Worm (Caenorhabditis elegans) whole organism, L3 larva: Measurements from ENCODE around the gene sre-44.
A peak's percentile ranks its signal among the peaks of the same experiment; 100 is the strongest.

Experiments used
- R02D3.7 ChIP-seq: fragments of 150-350 bp; optimal IDR thresholded peaks from 2 replicates; lab custom pipeline; 2014; ENCODE audit warnings: missing biosample characterization, missing genetic modification characterization
- ama-1 ChIP-seq: fragments of 150-350 bp; optimal IDR thresholded peaks from 2 replicates; lab custom pipeline; 2018
- ceh-16 ChIP-seq: sonication (generic microtip); optimal IDR thresholded peaks from 2 replicates; lab custom pipeline; 2017; ENCODE audit warnings: missing biosample characterization, missing genetic modification characterization
- ceh-28 ChIP-seq: fragments of 150-350 bp; optimal IDR thresholded peaks from 2 replicates; lab custom pipeline; 2014; ENCODE audit warnings: missing biosample characterization, missing genetic modification reagents, missing genetic modification characterization
- ceh-82 ChIP-seq: fragments of 150-350 bp; optimal IDR thresholded peaks from 2 replicates; lab custom pipeline; 2014; ENCODE audit warnings: missing biosample characterization, missing genetic modification characterization
- daf-12 ChIP-seq: fragments of 150-350 bp; optimal IDR thresholded peaks from 2 replicates; lab custom pipeline; 2014; ENCODE audit warnings: missing biosample characterization, missing genetic modification reagents, missing genetic modification characterization
- egl-27 ChIP-seq: sonication (generic microtip); optimal IDR thresholded peaks from 4 replicates; lab custom pipeline; 2017; ENCODE audit warnings: missing biosample characterization, missing genetic modification reagents, missing genetic modification characterization
- egl-5 ChIP-seq: fragments of 150-350 bp; optimal IDR thresholded peaks from 2 replicates; lab custom pipeline; 2017; ENCODE audit warnings: missing biosample characterization, missing genetic modification reagents, missing genetic modification characterization, inconsistent platforms
- elt-1 ChIP-seq: fragments of 150-350 bp; optimal IDR thresholded peaks from 2 replicates; lab custom pipeline; 2014; ENCODE audit warnings: missing biosample characterization, missing genetic modification characterization
- elt-2 ChIP-seq: sonication (generic microtip); optimal IDR thresholded peaks from 2 replicates; lab custom pipeline; 2016; ENCODE audit warnings: missing genetic modification reagents, mild to moderate bottlenecking, missing genetic modification characterization, missing compliant biosample characterization
- elt-3 ChIP-seq, 3 experiments: fragments of 150-350 bp in 1 of 3; sonication (generic microtip) in 2 of 3; optimal IDR thresholded peaks; 2 replicates in 2 of 3; 4 replicates in 1 of 3; lab custom pipeline; 2014 to 2017; ENCODE audit warnings: missing biosample characterization in 3 of 3, missing genetic modification characterization in 3 of 3
- eor-1 ChIP-seq, 2 experiments: fragments of 150-350 bp; optimal IDR thresholded peaks; 2 replicates each; lab custom pipeline; 2014 to 2018; ENCODE audit warnings: missing biosample characterization in 2 of 2, missing genetic modification characterization in 2 of 2
- fkh-10 ChIP-seq: sonication (generic microtip); optimal IDR thresholded peaks from 2 replicates; lab custom pipeline; 2017; ENCODE audit warnings: missing biosample characterization, missing genetic modification reagents, missing genetic modification characterization
- fkh-2 ChIP-seq: fragments of 150-350 bp; optimal IDR thresholded peaks from 2 replicates; lab custom pipeline; 2014; ENCODE audit warnings: missing biosample characterization, missing genetic modification reagents, missing genetic modification characterization
- fos-1 ChIP-seq: fragments of 150-350 bp; optimal IDR thresholded peaks from 2 replicates; lab custom pipeline; 2014; ENCODE audit warnings: missing biosample characterization, missing genetic modification characterization
- hmg-11 ChIP-seq: sonication (generic microtip); optimal IDR thresholded peaks from 2 replicates; lab custom pipeline; 2016; ENCODE audit warnings: missing genetic modification characterization, missing compliant biosample characterization
- jun-1 ChIP-seq: fragments of 150-350 bp; optimal IDR thresholded peaks from 2 replicates; lab custom pipeline; 2014; ENCODE audit warnings: missing biosample characterization, missing genetic modification reagents, missing genetic modification characterization
- lin-15B ChIP-seq: fragments of 150-350 bp; optimal IDR thresholded peaks from 2 replicates; lab custom pipeline; 2014; ENCODE audit warnings: missing biosample characterization, missing genetic modification characterization
- lin-39 ChIP-seq: fragments of 150-350 bp; optimal IDR thresholded peaks from 2 replicates; lab custom pipeline; 2018; ENCODE audit warnings: missing biosample characterization, missing genetic modification reagents, missing genetic modification characterization
- lsy-12 ChIP-seq: sonication (generic microtip); optimal IDR thresholded peaks from 2 replicates; lab custom pipeline; 2016; ENCODE audit warnings: mild to moderate bottlenecking, missing genetic modification characterization, missing compliant biosample characterization
- mdl-1 ChIP-seq: fragments of 150-350 bp; optimal IDR thresholded peaks from 2 replicates; lab custom pipeline; 2014; ENCODE audit warnings: missing biosample characterization, missing genetic modification characterization
- mml-1 ChIP-seq: fragments of 150-350 bp; sonication (generic microtip); optimal IDR thresholded peaks from 3 replicates; lab custom pipeline; 2014; ENCODE audit warnings: missing biosample characterization, missing genetic modification characterization
- nfya-1 ChIP-seq: sonication (generic microtip); optimal IDR thresholded peaks from 2 replicates; lab custom pipeline; 2017; ENCODE audit warnings: missing genetic modification characterization, mild to moderate bottlenecking, missing compliant biosample characterization, antibody characterized with exemption, moderate library complexity; ENCODE audit not compliant: insufficient read depth
- nhr-11 ChIP-seq: fragments of 150-350 bp; optimal IDR thresholded peaks from 2 replicates; lab custom pipeline; 2014; ENCODE audit warnings: missing biosample characterization, missing genetic modification characterization
- nhr-12 ChIP-seq: fragments of 150-350 bp; optimal IDR thresholded peaks from 2 replicates; lab custom pipeline; 2014; ENCODE audit warnings: missing biosample characterization, missing genetic modification characterization
- nhr-23 ChIP-seq: fragments of 150-350 bp; optimal IDR thresholded peaks from 2 replicates; lab custom pipeline; 2014; ENCODE audit warnings: missing biosample characterization, missing genetic modification reagents, missing genetic modification characterization
- nhr-237 ChIP-seq: fragments of 150-350 bp; optimal IDR thresholded peaks from 2 replicates; lab custom pipeline; 2014; ENCODE audit warnings: missing biosample characterization, missing genetic modification characterization
- nhr-43 ChIP-seq: sonication (generic microtip); optimal IDR thresholded peaks from 2 replicates; lab custom pipeline; 2016; ENCODE audit warnings: mild to moderate bottlenecking, missing genetic modification characterization, missing compliant biosample characterization; ENCODE audit not compliant: poor library complexity, severe bottlenecking
- nhr-67 ChIP-seq: fragments of 150-350 bp; optimal IDR thresholded peaks from 2 replicates; lab custom pipeline; 2014; ENCODE audit warnings: missing biosample characterization, missing genetic modification characterization
- pha-4 ChIP-seq: fragments of 150-350 bp; optimal IDR thresholded peaks from 2 replicates; lab custom pipeline; 2014; ENCODE audit warnings: missing biosample characterization, missing genetic modification reagents, missing genetic modification characterization
- pqm-1 ChIP-seq: fragments of 150-350 bp; optimal IDR thresholded peaks from 2 replicates; lab custom pipeline; 2017; ENCODE audit warnings: missing biosample characterization, missing genetic modification characterization, inconsistent platforms
- sea-2 ChIP-seq: fragments of 150-350 bp; sonication (generic microtip); optimal IDR thresholded peaks from 4 replicates; lab custom pipeline; 2014; ENCODE audit warnings: missing biosample characterization, missing genetic modification reagents, missing genetic modification characterization
- skn-1 ChIP-seq: fragments of 150-350 bp; optimal IDR thresholded peaks from 2 replicates; lab custom pipeline; 2014; ENCODE audit warnings: missing biosample characterization, missing genetic modification characterization
- tbx-2 ChIP-seq: sonication (generic microtip); optimal IDR thresholded peaks from 2 replicates; lab custom pipeline; 2016; ENCODE audit warnings: mild to moderate bottlenecking, missing genetic modification characterization, missing compliant biosample characterization
- unc-39 ChIP-seq: sonication (generic microtip); optimal IDR thresholded peaks from 4 replicates; lab custom pipeline; 2017; ENCODE audit warnings: missing biosample characterization, missing genetic modification characterization
- unc-62 ChIP-seq: fragments of 150-350 bp; sonication (generic microtip); optimal IDR thresholded peaks from 4 replicates; lab custom pipeline; 2014; ENCODE audit warnings: missing biosample characterization, missing genetic modification reagents, missing genetic modification characterization
- zag-1 ChIP-seq: fragments of 150-350 bp; optimal IDR thresholded peaks from 2 replicates; lab custom pipeline; 2014; ENCODE audit warnings: missing biosample characterization, missing genetic modification characterization
- ztf-11 ChIP-seq: fragments of 150-350 bp; optimal IDR thresholded peaks from 2 replicates; lab custom pipeline; 2014; ENCODE audit warnings: missing biosample characterization, missing genetic modification characterization
- ztf-4 ChIP-seq: fragments of 150-350 bp; optimal IDR thresholded peaks from 2 replicates; lab custom pipeline; 2014; ENCODE audit warnings: missing biosample characterization, missing genetic modification characterization

sre-44 gene

DNA sequence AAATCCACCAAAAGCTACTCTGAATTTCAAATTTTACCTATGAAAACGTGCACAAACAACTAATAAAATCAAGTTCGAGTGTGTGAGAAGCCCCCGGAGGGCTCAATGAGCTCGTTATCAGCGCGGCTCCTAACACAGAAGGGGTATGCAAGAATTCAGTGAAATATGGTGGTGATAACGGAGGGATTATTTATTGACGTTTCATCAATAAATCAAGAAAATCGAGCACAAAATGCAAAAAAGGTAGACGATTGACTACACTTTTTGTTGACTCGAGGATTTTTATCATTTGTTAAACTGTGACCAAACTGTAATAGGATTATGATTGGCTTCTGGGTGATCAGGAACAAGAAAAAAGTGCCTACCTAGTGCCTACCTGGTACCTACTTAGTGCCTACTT is 8.0 kb downstream of the sre-44 start, which contains the start of gene zip-3:
zip-3 (minus strand) TSS at position 21 of the 400 bp plus-strand sequence.
- peak; percentile 55 for TF ChIP-seq pqm-1 (tag; lab: Kevin White, UChicago)
- TF ChIP-seq ceh-82 (tag; lab: Kevin White, UChicago) = no peak
- no peak for TF ChIP-seq R02D3.7 (tag; lab: Kevin White, UChicago)
- peak; percentile 88 for TF ChIP-seq elt-2
- TF ChIP-seq ama-1 = no peak
- TF ChIP-seq fkh-10 (GFP tag; lab: Kevin White, UChicago) = no peak

- TF ChIP-seq hmg-11 (tag; lab: Kevin White, UChicago) (no peak), elt-2 (peak; percentile 62), unc-62 (no peak), pha-4 (tag; lab: Kevin White, UChicago) (no peak), fkh-2 (tag; lab: Kevin White, UChicago) (no peak), lin-15B (no peak), eor-1 (tag; optimal IDR thresholded peaks at IDR 0.05; lab: Kevin White, UChicago) (no peak), ceh-28 (tag; lab: Kevin White, UChicago) (peak; percentile 5), pqm-1 (tag; lab: Kevin White, UChicago) (peak; percentile 1)
- TF ChIP-seq, all 47 proteins: peak for 3
Measured at ce11 chrII:13958359-13958758, 9.0 kb downstream of the sre-44 start.

ce11 chrII:13961567-13961966 is 12.2 kb downstream of the sre-44 start:
- TF ChIP-seq nhr-12 (tag; lab: Kevin White, UChicago) (no peak), nhr-67 (no peak), ztf-4 (tag; lab: Kevin White, UChicago) (no peak), fkh-2 (tag; lab: Kevin White, UChicago) (no peak), nhr-23 (tag; lab: Kevin White, UChicago) (no peak), lin-39 (tag; lab: Kevin White, UChicago) (no peak), skn-1 (tag; lab: Kevin White, UChicago) (no peak), daf-12 (tag; lab: Kevin White, UChicago) (no peak), egl-27 (tag; lab: Kevin White, UChicago) (no peak), sea-2 (GFP tag; lab: Kevin White, UChicago) (no peak), nhr-237 (tag; lab: Kevin White, UChicago) (no peak), unc-39 (tag; lab: Kevin White, UChicago) (no peak), nfya-1 (tag; lab: Kevin White, UChicago) (no peak), elt-1 (tag; lab: Kevin White, UChicago) (no peak), nhr-43 (tag; lab: Kevin White, UChicago) (no peak), elt-3 (tag; optimal IDR thresholded peaks at IDR 0.05; lab: Kevin White, UChicago) (no peak), nhr-11 (tag; lab: Kevin White, UChicago) (no peak), fos-1 (tag; lab: Kevin White, UChicago) (no peak), ceh-16 (tag; lab: Kevin White, UChicago) (no peak)

ce11 chrII:13962319-13962718 is 12.9 kb downstream of the sre-44 start, which contains the start of gene rpi-1:
Gene rpi-1 (minus strand): TSS chrII:13962419.
- TF ChIP-seq lin-39 (tag; lab: Kevin White, UChicago) = no peak

DNA sequence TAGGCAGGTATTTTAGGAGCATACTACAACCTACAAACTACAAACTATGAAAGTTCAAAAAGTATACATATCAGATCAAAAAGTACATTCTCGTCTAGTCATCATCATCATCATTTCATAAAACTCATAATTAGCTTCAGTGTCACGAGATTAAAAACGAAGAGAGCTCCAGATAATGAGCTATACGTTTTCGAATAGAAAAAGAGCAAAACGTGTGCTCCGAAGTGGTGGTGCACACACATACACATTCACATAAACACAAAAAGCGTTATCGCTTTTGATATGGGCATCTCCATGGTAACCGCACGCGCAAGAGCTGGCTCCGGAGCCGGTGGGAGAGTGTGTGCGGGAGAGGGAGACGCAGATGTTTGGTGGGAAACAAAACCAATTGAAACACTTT is 14.9 kb downstream of the sre-44 start:
- TF ChIP-seq skn-1 (tag; lab: Kevin White, UChicago) (no peak), nhr-67 (no peak), eor-1 (tag; optimal IDR thresholded peaks at IDR 0.05; lab: Kevin White, UChicago) (no peak)

DNA sequence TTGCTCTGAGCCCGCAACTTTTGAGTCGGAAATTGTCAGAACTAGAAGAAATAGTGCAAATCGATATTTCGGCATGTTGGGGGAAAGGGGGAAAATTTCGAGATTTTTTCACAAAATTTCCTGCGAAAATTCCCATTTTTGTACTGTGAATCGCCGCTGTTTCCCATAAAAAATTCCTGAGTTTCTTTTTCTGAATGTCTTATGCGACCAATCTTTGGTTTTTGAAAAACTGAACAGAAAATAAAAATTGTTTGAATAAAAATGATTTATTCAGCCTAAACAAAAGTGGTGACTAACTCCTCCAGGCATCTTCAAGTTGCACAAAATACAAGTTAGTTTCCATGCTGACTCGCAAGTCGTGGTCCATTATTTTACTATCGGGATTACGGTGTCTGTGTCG is 16.9 kb downstream of the sre-44 start, which contains the start of gene W07G1.7:
W07G1.7 (minus strand) TSS at position 101 of the 400 bp plus-strand sequence.
- TF ChIP-seq lsy-12 (tag; lab: Kevin White, UChicago) = no peak
- no peak for TF ChIP-seq fkh-10 (GFP tag; lab: Kevin White, UChicago)
- TF ChIP-seq mdl-1 (tag; lab: Kevin White, UChicago) = no peak
- TF ChIP-seq elt-3 (tag; optimal IDR thresholded peaks at IDR 0.05; lab: Kevin White, UChicago) = no peak
- no peak for TF ChIP-seq jun-1 (tag; lab: Kevin White, UChicago)
- TF ChIP-seq mml-1 = no peak
- TF ChIP-seq elt-1 (tag; lab: Kevin White, UChicago) = no peak
- no peak for TF ChIP-seq zag-1 (tag; lab: Kevin White, UChicago)
- no peak for TF ChIP-seq sea-2 (GFP tag; lab: Kevin White, UChicago)
- no peak for TF ChIP-seq lin-39 (tag; lab: Kevin White, UChicago)
- TF ChIP-seq unc-39 (tag; lab: Kevin White, UChicago) = no peak
- no peak for TF ChIP-seq nhr-11 (tag; lab: Kevin White, UChicago)
- TF ChIP-seq egl-5 (tag; lab: Kevin White, UChicago) = no peak
- no peak for TF ChIP-seq hmg-11 (tag; lab: Kevin White, UChicago)
- no peak for TF ChIP-seq fos-1 (tag; lab: Kevin White, UChicago)
- no peak for TF ChIP-seq tbx-2 (tag; lab: Kevin White, UChicago)
- no peak for TF ChIP-seq ztf-11 (tag; lab: Kevin White, UChicago)
- TF ChIP-seq, all 47 proteins: peak for 0
